Worm (Caenorhabditis elegans): ENCODE measurements around the gene mrpl-20.

mrpl-20 gene

DNA sequence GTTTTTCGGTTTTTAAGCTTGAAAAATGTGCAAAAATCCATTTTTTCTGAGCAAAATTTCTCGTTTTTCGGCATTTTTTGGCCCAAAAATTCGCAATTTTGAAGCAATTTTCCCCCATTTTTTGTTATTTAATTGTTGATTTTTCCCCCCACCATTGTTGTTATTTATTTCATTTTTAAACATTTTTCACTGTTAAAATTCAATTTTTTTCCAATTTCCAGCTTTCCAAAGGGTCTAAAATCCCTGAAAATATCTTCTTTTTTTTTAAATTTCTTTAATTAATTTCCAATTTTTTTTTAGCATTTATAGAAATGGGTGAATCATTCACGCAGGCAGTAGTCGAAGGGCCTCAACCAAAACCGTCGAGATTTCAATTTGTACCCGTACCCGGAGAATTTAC, 38.0 kb downstream of the mrpl-20 start, which contains the start of gene Y48C3A.12:
Gene Y48C3A.12, plus strand, starts transcription at position 301 of the 400 bp plus-strand sequence.
- TF ChIP-seq R02D3.7 (tag; optimal IDR thresholded peaks at IDR 0.05) (no peak), ZK546.5 (tag; optimal IDR thresholded peaks at IDR 0.05) (no peak), aly-2 (tag; optimal IDR thresholded peaks at IDR 0.05) (no peak), lin-39 (tag; optimal IDR thresholded peaks at IDR 0.05) (no peak), nfya-1 (tag; optimal IDR thresholded peaks at IDR 0.05; ENCODE audit: insufficient read depth) (no peak), ceh-9 (tag; optimal IDR thresholded peaks at IDR 0.05) (no peak), lsy-12 (tag; optimal IDR thresholded peaks at IDR 0.05) (no peak), skn-1 (tag; optimal IDR thresholded peaks at IDR 0.05) (no peak)

- TF ChIP-seq fkh-10 (GFP tag; optimal IDR thresholded peaks at IDR 0.05) (no peak), ceh-9 (tag; optimal IDR thresholded peaks at IDR 0.05) (no peak), mdl-1 (tag; optimal IDR thresholded peaks at IDR 0.05) (no peak), elt-3 (tag; optimal IDR thresholded peaks at IDR 0.05) (no peak), pha-4 (tag; optimal IDR thresholded peaks at IDR 0.05) (no peak), lin-15B (tag; optimal IDR thresholded peaks at IDR 0.05) (no peak), skn-1 (tag; optimal IDR thresholded peaks at IDR 0.05) (no peak), nhr-12 (tag; optimal IDR thresholded peaks at IDR 0.05) (no peak), ceh-28 (tag; optimal IDR thresholded peaks at IDR 0.05) (no peak), pqm-1 (tag; optimal IDR thresholded peaks at IDR 0.05) (no peak), fos-1 (tag; optimal IDR thresholded peaks at IDR 0.05) (no peak), aly-2 (tag; optimal IDR thresholded peaks at IDR 0.05) (no peak), mml-1 (tag; optimal IDR thresholded peaks at IDR 0.05) (no peak), sea-2 (GFP tag; optimal IDR thresholded peaks at IDR 0.05) (no peak), elt-1 (tag; optimal IDR thresholded peaks at IDR 0.05) (no peak), nhr-43 (tag; optimal IDR thresholded peaks at IDR 0.05; ENCODE audit: poor library complexity, severe bottlenecking) (no peak), daf-12 (tag; optimal IDR thresholded peaks at IDR 0.05) (no peak)
Observed at ce11 chrII:13383061-13383460, 45.0 kb downstream of the mrpl-20 start.

- TF ChIP-seq ztf-11 (tag; optimal IDR thresholded peaks at IDR 0.05) = no peak
- no peak for TF ChIP-seq nfya-1 (tag; optimal IDR thresholded peaks at IDR 0.05; ENCODE audit: insufficient read depth)
- no peak for TF ChIP-seq egl-5 (tag; optimal IDR thresholded peaks at IDR 0.05)
- TF ChIP-seq nhr-43 (tag; optimal IDR thresholded peaks at IDR 0.05; ENCODE audit: poor library complexity, severe bottlenecking) = no peak
- TF ChIP-seq nhr-77 (tag; optimal IDR thresholded peaks at IDR 0.05) = no peak
- TF ChIP-seq sea-2 (GFP tag; optimal IDR thresholded peaks at IDR 0.05) = no peak
- no peak for TF ChIP-seq unc-62 (GFP tag; optimal IDR thresholded peaks at IDR 0.05)
- no peak for TF ChIP-seq pha-4 (tag; optimal IDR thresholded peaks at IDR 0.05)
- no peak for TF ChIP-seq egl-27 (tag; optimal IDR thresholded peaks at IDR 0.05)
- no peak for TF ChIP-seq lin-39 (tag; optimal IDR thresholded peaks at IDR 0.05)
- TF ChIP-seq ceh-16 (tag; optimal IDR thresholded peaks at IDR 0.05) = no peak
- TF ChIP-seq ceh-9 (tag; optimal IDR thresholded peaks at IDR 0.05) = no peak
- no peak for TF ChIP-seq skn-1 (tag; optimal IDR thresholded peaks at IDR 0.05)
- TF ChIP-seq mdl-1 (tag; optimal IDR thresholded peaks at IDR 0.05) = no peak
- TF ChIP-seq tbx-2 (tag; optimal IDR thresholded peaks at IDR 0.05) = no peak
- TF ChIP-seq fkh-10 (GFP tag; optimal IDR thresholded peaks at IDR 0.05) = no peak
- no peak for TF ChIP-seq R02D3.7 (tag; optimal IDR thresholded peaks at IDR 0.05)
Observed at ce11 chrII:13389461-13389860, 51.4 kb downstream of the mrpl-20 start, which contains the start of gene Y48C3A.14. Gene Y48C3A.14, plus strand, starts transcription at chrII:13389761.
